Worm (Caenorhabditis elegans) whole organism, late embryonic: Measurements from ENCODE around the gene C31H2.4.

ENCODE experiments used
- K02D7.2 ChIP-seq: sonication (generic microtip); optimal IDR thresholded peaks from 2 replicates; lab custom pipeline; 2017; ENCODE audit warnings: mild to moderate bottlenecking, missing genetic modification characterization, missing compliant biosample characterization
- ceh-9 ChIP-seq: sonication (generic microtip); optimal IDR thresholded peaks from 2 replicates; lab custom pipeline; 2016; ENCODE audit warnings: mild to moderate bottlenecking, missing genetic modification characterization, inconsistent platforms, missing compliant biosample characterization
- rnt-1 ChIP-seq: sonication (generic microtip); optimal IDR thresholded peaks from 2 replicates; lab custom pipeline; 2016; ENCODE audit warnings: missing genetic modification characterization, missing compliant biosample characterization

ce11 chrX:5193402-5193801 is 33.9 kb upstream of the C31H2.4 start:
- TF ChIP-seq rnt-1 (tag; lab: Kevin White, UChicago) (no peak), K02D7.2 (tag; lab: Kevin White, UChicago) (no peak), ceh-9 (tag; lab: Kevin White, UChicago) (no peak)
